Worm (Caenorhabditis elegans): ENCODE data around the gene pals-25.

The pals-25 gene

ce11 chrIII:89155-89554, 45.1 kb upstream of the pals-25 start (continued):
- no peak for TF ChIP-seq tbx-9 (tag; optimal IDR thresholded peaks at IDR 0.05; ENCODE audit: borderline replicate concordance)
- peak; percentile 94 for TF ChIP-seq tbp1 (GFP tag; optimal IDR thresholded peaks at IDR 0.05)
- TF ChIP-seq D2030.7 (GFP tag; IDR thresholded peaks at IDR 0.05): peak; percentile 91
- peak; percentile 70 for TF ChIP-seq F52B5.7 (tag; optimal IDR thresholded peaks at IDR 0.05)
- TF ChIP-seq nhr-90 (tag; optimal IDR thresholded peaks at IDR 0.05): peak; percentile 67
- TF ChIP-seq lin-54 (GFP tag; optimal IDR thresholded peaks at IDR 0.05): peak; percentile 68
- peak; percentile 42 for TF ChIP-seq ceh-27 (GFP tag; optimal IDR thresholded peaks at IDR 0.05)
- TF ChIP-seq Y95B8A.8 (GFP tag; IDR thresholded peaks at IDR 0.05): no peak
- TF ChIP-seq F57C9.4 (tag; optimal IDR thresholded peaks at IDR 0.05): peak; percentile 74
- no peak for TF ChIP-seq ztf-22 (GFP tag; optimal IDR thresholded peaks at IDR 0.05)
- no peak for TF ChIP-seq ccch-3 (GFP tag; optimal IDR thresholded peaks at IDR 0.05)
- peak; percentile 79; the same call in 1 of the 2 replicates for TF ChIP-seq pbrm-1 (GFP tag; IDR thresholded peaks at IDR 0.05)
- peak; percentile 68 for TF ChIP-seq Y53F4B.3 (GFP tag; IDR thresholded peaks at IDR 0.05)
- TF ChIP-seq aptf-3 (GFP tag; IDR thresholded peaks at IDR 0.05): no peak
- TF ChIP-seq bed-2 (GFP tag; IDR thresholded peaks at IDR 0.05): no peak
- no peak for TF ChIP-seq Y79H2A.3 (GFP tag; conservative IDR thresholded peaks at IDR 0.05)
- TF ChIP-seq ztf-3 (GFP tag; optimal IDR thresholded peaks at IDR 0.05): no peak
- no peak for TF ChIP-seq nhr-27 (tag; optimal IDR thresholded peaks at IDR 0.05)
- no peak for TF ChIP-seq let-526 (GFP tag; IDR thresholded peaks at IDR 0.05)
- peak; percentile 75 for TF ChIP-seq madf-6 (GFP tag; IDR thresholded peaks at IDR 0.05)
- TF ChIP-seq lag-1 (GFP tag; IDR thresholded peaks at IDR 0.05): no peak
- peak; percentile 49 for TF ChIP-seq snpc-4 (GFP tag; optimal IDR thresholded peaks at IDR 0.05)
- TF ChIP-seq snpc-4 (tag; optimal IDR thresholded peaks at IDR 0.05): peak in 3 of 4 experiments; percentile 49 to 67 (median 61)
- TF ChIP-seq F33H1.4 (GFP tag; IDR thresholded peaks at IDR 0.05): peak; percentile 37; the same call in 1 of the 2 replicates
- peak; percentile 55 for TF ChIP-seq lin-40 (tag; optimal IDR thresholded peaks at IDR 0.05)
- peak; percentile 71 for TF ChIP-seq C17E4.6 (GFP tag; IDR thresholded peaks at IDR 0.05)
- 0 out of 2 replicates have a peak, but pooled peaks have one; percentile 55 for TF ChIP-seq attf-6 (GFP tag; IDR thresholded peaks at IDR 0.05)
- TF ChIP-seq lin-35 (GFP tag; optimal IDR thresholded peaks at IDR 0.05): peak in 1 of 3 experiments; percentile 56
- TF ChIP-seq T07F8.4 (tag; optimal IDR thresholded peaks at IDR 0.05): peak; percentile 19
- TF ChIP-seq aptf-2 (GFP tag; conservative IDR thresholded peaks at IDR 0.05): no peak
- peak; percentile 71 for TF ChIP-seq rcor-1 (GFP tag; IDR thresholded peaks at IDR 0.05)
- peak; percentile 38 for TF ChIP-seq mxl-1 (tag; optimal IDR thresholded peaks at IDR 0.05)
- TF ChIP-seq ekl-4 (GFP tag; IDR thresholded peaks at IDR 0.05): peak; percentile 75
- peak; percentile 86 for TF ChIP-seq lin-26 (GFP tag; IDR thresholded peaks at IDR 0.05)
- peak; percentile 65 for TF ChIP-seq hrde-1 (tag; optimal IDR thresholded peaks at IDR 0.05; ENCODE audit: borderline replicate concordance)
- no peak for TF ChIP-seq somi-1 (GFP tag; optimal IDR thresholded peaks at IDR 0.05)
- no peak for TF ChIP-seq gei-17 (GFP tag; optimal IDR thresholded peaks at IDR 0.05)
- TF ChIP-seq F55B11.4 (tag; optimal IDR thresholded peaks at IDR 0.05; ENCODE audit: borderline replicate concordance, insufficient read depth): no peak
- no peak for TF ChIP-seq dpl-1 (GFP tag; optimal IDR thresholded peaks at IDR 0.05)
- TF ChIP-seq sea-2 (GFP tag; IDR thresholded peaks at IDR 0.05): no peak
- 0 out of 2 replicates have a peak, but pooled peaks have one; percentile 41 for TF ChIP-seq ceh-40 (GFP tag; IDR thresholded peaks at IDR 0.05)
- TF ChIP-seq hmg-20 (GFP tag; IDR thresholded peaks at IDR 0.05): 0 out of 2 replicates have a peak, but pooled peaks have one; percentile 61
- TF ChIP-seq atf-7 (tag; optimal IDR thresholded peaks at IDR 0.05): peak; percentile 50
- peak; percentile 85 for TF ChIP-seq snpc-3.4 (tag; optimal IDR thresholded peaks at IDR 0.05)
- TF ChIP-seq tlf-1 (GFP tag; optimal IDR thresholded peaks at IDR 0.05): peak; percentile 63
- TF ChIP-seq akir-1 (GFP tag; optimal IDR thresholded peaks at IDR 0.05): no peak
- peak; percentile 62 for TF ChIP-seq madf-10 (tag; optimal IDR thresholded peaks at IDR 0.05)
- no peak for TF ChIP-seq ztf-6 (GFP tag; IDR thresholded peaks at IDR 0.05)
- TF ChIP-seq unc-130 (GFP tag; optimal IDR thresholded peaks at IDR 0.05): peak; percentile 61
